Fruit fly (Drosophila melanogaster) whole organism, embryonic: ENCODE data around the gene Dic2.

ENCODE experiments used
- Awh ChIP-seq: fragments of 200-800 bp; sonication (Bioruptor generic); IDR thresholded peaks from 2 replicates; pipeline ENCODE4, ENCODE4 v1.3.6; 2022; ENCODE audit warnings: missing biosample characterization, missing genetic modification characterization
- C15 ChIP-seq: fragments of 200-800 bp; sonication (Bioruptor generic); IDR thresholded peaks from 3 replicates; pipeline ENCODE4 v1.3.6; 2022; ENCODE audit warnings: missing biosample characterization, missing genetic modification characterization
- CG10321 ChIP-seq: fragments of 200-800 bp; sonication (Bioruptor generic); IDR thresholded peaks from 2 replicates; pipeline ENCODE4 v1.3.6; 2022; ENCODE audit warnings: missing biosample characterization, missing genetic modification characterization
- CG11723 ChIP-seq: fragments of 200-800 bp; sonication (Bioruptor generic); optimal IDR thresholded peaks from 2 replicates; lab custom pipeline; 2017; ENCODE audit warnings: missing biosample characterization, mild to moderate bottlenecking, missing genetic modification characterization
- CG12071 ChIP-seq: fragments of 200-800 bp; sonication (Bioruptor generic); optimal IDR thresholded peaks from 3 replicates; lab custom pipeline; 2018; ENCODE audit warnings: missing biosample characterization, mild to moderate bottlenecking, missing genetic modification characterization
- CG13894 ChIP-seq: fragments of 200-800 bp; sonication (Bioruptor generic); optimal IDR thresholded peaks from 3 replicates; lab custom pipeline; 2018; ENCODE audit warnings: missing biosample characterization, mild to moderate bottlenecking, missing genetic modification characterization, moderate library complexity
- CG17328 ChIP-seq: fragments of 200-800 bp; sonication (Bioruptor generic); IDR thresholded peaks from 2 replicates; pipeline ENCODE4 v1.3.6; 2022; ENCODE audit warnings: missing biosample characterization, missing genetic modification characterization
- CG17361 ChIP-seq: fragments of 200-800 bp; sonication (Bioruptor generic); IDR thresholded peaks from 3 replicates; pipeline ENCODE4 v1.3.6; 2022; ENCODE audit warnings: missing biosample characterization, missing genetic modification characterization
- CG31224 ChIP-seq: fragments of 200-800 bp; sonication (Bioruptor generic); IDR thresholded peaks from 2 replicates; pipeline ENCODE4 v1.3.6; 2022; ENCODE audit warnings: missing biosample characterization, missing genetic modification characterization
- CG31365 ChIP-seq: fragments of 200-800 bp; sonication (Bioruptor generic); optimal IDR thresholded peaks from 2 replicates; lab custom pipeline; 2018; ENCODE audit warnings: missing biosample characterization, mild to moderate bottlenecking, missing genetic modification characterization
- CG3847 ChIP-seq: fragments of 200-800 bp; sonication (Bioruptor generic); IDR thresholded peaks from 2 replicates; pipeline ENCODE4 v1.3.6; 2022; ENCODE audit warnings: missing biosample characterization, missing genetic modification characterization
- CG4282 ChIP-seq: fragments of 200-800 bp; sonication (Bioruptor generic); optimal IDR thresholded peaks from 2 replicates; lab custom pipeline; 2016; ENCODE audit warnings: missing biosample characterization, missing genetic modification characterization
- CG6689 ChIP-seq: fragments of 200-800 bp; sonication (Bioruptor generic); IDR thresholded peaks from 2 replicates; pipeline ENCODE4 v1.3.6; 2022; ENCODE audit warnings: missing biosample characterization, missing genetic modification characterization
- CG7745 ChIP-seq: fragments of 200-800 bp; sonication (Bioruptor generic); optimal IDR thresholded peaks from 2 replicates; lab custom pipeline; 2018; ENCODE audit warnings: missing biosample characterization, mild to moderate bottlenecking, missing genetic modification characterization, moderate library complexity
- CHES-1-like ChIP-seq: fragments of 200-800 bp; sonication (Bioruptor generic); optimal IDR thresholded peaks from 2 replicates; lab custom pipeline; 2016; ENCODE audit warnings: missing biosample characterization, missing genetic modification characterization
- CTCF ChIP-seq: fragments of 200-800 bp; sonication (Bioruptor generic); optimal IDR thresholded peaks from 2 replicates; lab custom pipeline; 2017; ENCODE audit warnings: missing biosample characterization, mild to moderate bottlenecking, missing genetic modification characterization, moderate library complexity
- Dbx ChIP-seq: fragments of 200-800 bp; sonication (Bioruptor generic); IDR thresholded peaks from 3 replicates; pipeline ENCODE4 v1.3.6; 2022; ENCODE audit warnings: missing biosample characterization, missing genetic modification characterization
- Dp ChIP-seq: fragments of 200-800 bp; sonication (Bioruptor generic); optimal IDR thresholded peaks from 2 replicates; lab custom pipeline; 2018; ENCODE audit warnings: missing biosample characterization, mild to moderate bottlenecking, missing genetic modification characterization, moderate library complexity
- Dref ChIP-seq: fragments of 200-800 bp; sonication (Bioruptor generic); IDR thresholded peaks from 2 replicates; pipeline ENCODE4 v1.3.6; 2022; ENCODE audit warnings: missing biosample characterization, missing genetic modification characterization
- E2f2 ChIP-seq: fragments of 200-800 bp; sonication (Bioruptor generic); IDR thresholded peaks from 2 replicates; pipeline ENCODE4 v1.3.6; 2022; ENCODE audit warnings: missing biosample characterization, missing genetic modification characterization
- Ets65A ChIP-seq: fragments of 200-800 bp; sonication (Bioruptor generic); peaks from one replicate; lab custom pipeline; 2016; ENCODE audit warnings: missing biosample characterization, missing genetic modification characterization
- Gsc ChIP-seq: fragments of 200-800 bp; sonication (Bioruptor generic); IDR thresholded peaks from 2 replicates; pipeline ENCODE4 v1.3.6; 2022; ENCODE audit warnings: missing biosample characterization, missing genetic modification characterization
- H2.0 ChIP-seq: fragments of 200-800 bp; sonication (Bioruptor generic); IDR thresholded peaks from 2 replicates; pipeline ENCODE4 v1.3.6; 2022; ENCODE audit warnings: missing biosample characterization, missing genetic modification characterization
- HLHmδ ChIP-seq: fragments of 200-800 bp; sonication (Bioruptor generic); optimal IDR thresholded peaks from 2 replicates; lab custom pipeline; 2018; ENCODE audit warnings: missing biosample characterization, mild to moderate bottlenecking, missing genetic modification characterization, moderate library complexity
- HmgD ChIP-seq: fragments of 200-800 bp; sonication (Bioruptor generic); optimal IDR thresholded peaks from 3 replicates; lab custom pipeline; 2016; ENCODE audit warnings: missing biosample characterization, missing genetic modification characterization
- Hr39 ChIP-seq: fragments of >200 bp; optimal IDR thresholded peaks from 2 replicates; lab custom pipeline; 2017
- Myb ChIP-seq: fragments of 200-800 bp; sonication (Bioruptor generic); optimal IDR thresholded peaks from 2 replicates; lab custom pipeline; 2016; ENCODE audit warnings: missing biosample characterization, missing genetic modification characterization
- Oli ChIP-seq: fragments of 200-800 bp; sonication (Bioruptor generic); optimal IDR thresholded peaks from 2 replicates; lab custom pipeline; 2018; ENCODE audit warnings: missing biosample characterization, mild to moderate bottlenecking, missing genetic modification characterization, moderate library complexity
- Opbp ChIP-seq: fragments of 200-800 bp; sonication (Bioruptor generic); IDR thresholded peaks from 3 replicates; pipeline ENCODE4 v1.3.6; 2022; ENCODE audit warnings: missing biosample characterization, missing genetic modification characterization; ENCODE audit not compliant: partially characterized antibody
- abd-A ChIP-seq: fragments of 200-800 bp; sonication (Bioruptor generic); optimal IDR thresholded peaks from 3 replicates; lab custom pipeline; 2019; ENCODE audit warnings: missing biosample characterization, mild to moderate bottlenecking, missing genetic modification characterization, moderate library complexity
- amos ChIP-seq: fragments of 200-800 bp; sonication (Bioruptor generic); IDR thresholded peaks from 2 replicates; pipeline ENCODE4 v1.3.6; 2022; ENCODE audit warnings: missing biosample characterization, missing genetic modification characterization; ENCODE audit not compliant: partially characterized antibody
- bbx ChIP-seq: fragments of 200-800 bp; sonication (Bioruptor generic); IDR thresholded peaks from 2 replicates; pipeline ENCODE4 v1.3.6; 2022; ENCODE audit warnings: missing biosample characterization, missing genetic modification characterization; ENCODE audit not compliant: partially characterized antibody
- chif ChIP-seq, 2 experiments: fragments of 200-800 bp; sonication (Bioruptor generic); optimal IDR thresholded peaks; 3 replicates each; lab custom pipeline; 2016; ENCODE audit warnings: missing biosample characterization in 2 of 2, missing genetic modification characterization in 2 of 2
- chinmo ChIP-seq: fragments of 200-800 bp; sonication (Bioruptor generic); IDR thresholded peaks from 4 replicates; pipeline ENCODE4 v1.3.6; 2022; ENCODE audit warnings: missing biosample characterization, missing genetic modification characterization; ENCODE audit not compliant: partially characterized antibody
- corto ChIP-seq: fragments of 200-800 bp; sonication (Bioruptor generic); optimal IDR thresholded peaks from 2 replicates; lab custom pipeline; 2016; ENCODE audit warnings: missing biosample characterization, mild to moderate bottlenecking, missing genetic modification characterization, moderate library complexity
- dmrt11E ChIP-seq: fragments of 200-800 bp; sonication (Bioruptor generic); optimal IDR thresholded peaks from 3 replicates; lab custom pipeline; 2018; ENCODE audit warnings: missing biosample characterization, mild to moderate bottlenecking, missing genetic modification characterization, moderate library complexity
- eyg ChIP-seq: fragments of 200-800 bp; sonication (Bioruptor generic); optimal IDR thresholded peaks from 3 replicates; lab custom pipeline; 2016; ENCODE audit warnings: missing biosample characterization, missing genetic modification characterization
- fd64A ChIP-seq: fragments of 200-800 bp; sonication (Bioruptor generic); optimal IDR thresholded peaks from 3 replicates; lab custom pipeline; 2018; ENCODE audit warnings: missing biosample characterization, mild to moderate bottlenecking, missing genetic modification characterization
- hth ChIP-seq: fragments of >200 bp; optimal IDR thresholded peaks from 2 replicates; lab custom pipeline; 2017; ENCODE audit warnings: inconsistent platforms
- lab ChIP-seq: fragments of 200-800 bp; sonication (Bioruptor generic); optimal IDR thresholded peaks from 3 replicates; lab custom pipeline; 2017; ENCODE audit warnings: missing biosample characterization, missing genetic modification characterization, mild to moderate bottlenecking, moderate library complexity, missing genetic modification reagents
- oc ChIP-seq: fragments of 200-800 bp; sonication (Bioruptor generic); optimal IDR thresholded peaks from 2 replicates; lab custom pipeline; 2018; ENCODE audit warnings: missing biosample characterization, mild to moderate bottlenecking, missing genetic modification characterization, moderate library complexity
- org-1 ChIP-seq: fragments of 200-800 bp; sonication (Bioruptor generic); optimal IDR thresholded peaks from 2 replicates; lab custom pipeline; 2017; ENCODE audit warnings: missing biosample characterization, missing genetic modification characterization
- pita ChIP-seq: fragments of 200-800 bp; sonication (Bioruptor generic); optimal IDR thresholded peaks from 2 replicates; lab custom pipeline; 2017; ENCODE audit warnings: missing biosample characterization, mild to moderate bottlenecking, missing genetic modification characterization
- pzg ChIP-seq: fragments of 200-800 bp; sonication (Bioruptor generic); optimal IDR thresholded peaks from 3 replicates; lab custom pipeline; 2018; ENCODE audit warnings: missing biosample characterization, mild to moderate bottlenecking, missing genetic modification characterization, moderate library complexity
- sens-2 ChIP-seq: fragments of 200-800 bp; sonication (Bioruptor generic); IDR thresholded peaks from 2 replicates; pipeline ENCODE4 v1.3.6; 2022; ENCODE audit warnings: missing biosample characterization, missing genetic modification characterization
- seq ChIP-seq: fragments of 200-800 bp; sonication (Bioruptor generic); IDR thresholded peaks from 2 replicates; pipeline ENCODE4 v1.3.6; 2022; ENCODE audit warnings: missing biosample characterization, missing genetic modification characterization
- ssp ChIP-seq: fragments of 200-800 bp; sonication (Bioruptor generic); IDR thresholded peaks from 2 replicates; pipeline ENCODE4 v1.3.6; 2022; ENCODE audit warnings: missing biosample characterization, missing genetic modification characterization
- zfh1 ChIP-seq: fragments of 200-800 bp; sonication (Bioruptor generic); IDR thresholded peaks from 3 replicates; pipeline ENCODE4 v1.3.6; 2022; ENCODE audit warnings: missing biosample characterization, missing genetic modification characterization

Gene Dic2

dm6 chr3R:20484441-20484840 is 16.8 kb downstream of the Dic2 start, which contains the start of gene Gfrl (continued):
- TF ChIP-seq corto (no peak), chif (GFP tag; optimal IDR thresholded peaks at IDR 0.05; lab: Kevin White, UChicago) (no peak)

- TF ChIP-seq CG7745 (tag; lab: Kevin White, UChicago) (no peak), abd-A (tag; lab: Kevin White, UChicago) (peak; percentile 36), Hr39 (peak; percentile 95), Ets65A (GFP tag; lab: Kevin White, UChicago) (peak; percentile 68), chinmo (GFP tag; lab: Robert Waterston, UW) (0 out of 4 replicates have a peak, but pooled peaks have one; percentile 13), CG17328 (GFP tag; lab: Robert Waterston, UW) (no peak), dmrt11E (tag; lab: Kevin White, UChicago) (no peak), CG13894 (tag; lab: Kevin White, UChicago) (peak; percentile 15), CG10321 (GFP tag; lab: Robert Waterston, UW) (no peak)
These were observed 28.4 kb downstream of the Dic2 start for dm6 chr3R:20472764-20473390.

dm6 chr3R:20464267-20464768 is 36.9 kb downstream of the Dic2 start:
- TF ChIP-seq sens-2 (GFP tag; lab: Robert Waterston, UW) (no peak), Myb (peak; percentile 44), H2.0 (GFP tag; lab: Robert Waterston, UW) (no peak), Dref (0 out of 2 replicates have a peak, but pooled peaks have one; percentile 23), CG6689 (GFP tag; lab: Robert Waterston, UW) (no peak), seq (GFP tag; lab: Robert Waterston, UW) (no peak), zfh1 (GFP tag; lab: Robert Waterston, UW) (no peak), C15 (GFP tag; lab: Robert Waterston, UW) (no peak), CG31365 (tag; lab: Kevin White, UChicago) (peak; percentile 72), CG11723 (GFP tag; lab: Kevin White, UChicago) (no peak), CG31224 (GFP tag; lab: Robert Waterston, UW) (no peak), bbx (no peak), CG17361 (no peak), oc (tag; lab: Kevin White, UChicago) (no peak), Oli (no peak), ssp (GFP tag; lab: Robert Waterston, UW) (no peak), HLHmδ (GFP tag; lab: Kevin White, UChicago) (no peak), amos (GFP tag; lab: Robert Waterston, UW) (peak; percentile 6; the same call in 1 of the 2 replicates), lab (GFP tag; lab: Kevin White, UChicago) (no peak), Dbx (GFP tag; lab: Robert Waterston, UW) (no peak), org-1 (no peak), fd64A (GFP tag; lab: Kevin White, UChicago) (no peak), pita (GFP tag; lab: Kevin White, UChicago) (peak; percentile 22), pzg (GFP tag; lab: Kevin White, UChicago) (peak; percentile 25), CG4282 (GFP tag; lab: Kevin White, UChicago) (no peak), CTCF (peak; percentile 72), eyg (no peak), HmgD (GFP tag; lab: Kevin White, UChicago) (no peak), E2f2 (GFP tag; lab: Robert Waterston, UW) (peak; percentile 56), Ets65A (GFP tag; lab: Kevin White, UChicago) (peak; percentile 22), CHES-1-like (GFP tag; lab: Kevin White, UChicago) (no peak), hth (no peak), CG12071 (GFP tag; lab: Kevin White, UChicago) (no peak), Opbp (GFP tag; lab: Robert Waterston, UW) (no peak), Awh (GFP tag; lab: Robert Waterston, UW) (no peak), CG3847 (peak; percentile 32; the same call in 1 of the 2 replicates), Dp (GFP tag; lab: Kevin White, UChicago) (peak; percentile 36), Gsc (GFP tag; lab: Robert Waterston, UW) (no peak)
